Worm (Caenorhabditis elegans): ENCODE results near the gene F59B10.6.

ce11 chrII:10523583-10523982, 691 bp downstream of the F59B10.6 start, which contains the start of gene F59B10.5:
- TF ChIP-seq W03F9.2 (tag; optimal IDR thresholded peaks at IDR 0.05) (no peak), him-1 (tag; optimal IDR thresholded peaks at IDR 0.05) (no peak)
